Fruit fly (Drosophila melanogaster) whole organism, embryonic: ENCODE measurements around the gene Ak3.

Experiments
- Ada2b ChIP-seq: fragments of 200-800 bp; sonication (Bioruptor generic); IDR thresholded peaks from 2 replicates; pipeline ENCODE4 v1.3.6; 2022; ENCODE audit warnings: missing biosample characterization, missing genetic modification characterization
- Asciz ChIP-seq: fragments of 200-800 bp; sonication (Bioruptor generic); optimal IDR thresholded peaks from 2 replicates; lab custom pipeline; 2017; ENCODE audit warnings: missing biosample characterization, mild to moderate bottlenecking, missing genetic modification characterization, missing genetic modification reagents
- CG10147 ChIP-seq: fragments of 200-800 bp; sonication (Bioruptor generic); optimal IDR thresholded peaks from 2 replicates; lab custom pipeline; 2019; ENCODE audit warnings: missing biosample characterization, mild to moderate bottlenecking, missing genetic modification characterization, moderate library complexity
- CG10462 ChIP-seq: fragments of 200-800 bp; sonication (Bioruptor generic); optimal IDR thresholded peaks from 2 replicates; lab custom pipeline; 2016; ENCODE audit warnings: missing biosample characterization, missing genetic modification characterization
- CG14050 ChIP-seq: fragments of 200-800 bp; sonication (Bioruptor generic); IDR thresholded peaks from 3 replicates; pipeline ENCODE4 v1.3.6; 2022; ENCODE audit warnings: missing biosample characterization, missing genetic modification characterization
- CG15011 ChIP-seq: fragments of 200-800 bp; sonication (Bioruptor generic); optimal IDR thresholded peaks from 3 replicates; lab custom pipeline; 2018; ENCODE audit warnings: missing biosample characterization, mild to moderate bottlenecking, missing genetic modification characterization
- CG1603 ChIP-seq: fragments of 200-800 bp; sonication (Bioruptor generic); optimal IDR thresholded peaks from 2 replicates; lab custom pipeline; 2019; ENCODE audit warnings: missing biosample characterization, mild to moderate bottlenecking, missing genetic modification characterization, moderate library complexity
- CG2116 ChIP-seq: fragments of 200-800 bp; sonication (Bioruptor generic); optimal IDR thresholded peaks from 3 replicates; lab custom pipeline; 2018; ENCODE audit warnings: missing biosample characterization, mild to moderate bottlenecking, missing genetic modification characterization
- CG3163 ChIP-seq: fragments of 200-800 bp; sonication (Bioruptor generic); optimal IDR thresholded peaks from 3 replicates; lab custom pipeline; 2016; ENCODE audit warnings: missing biosample characterization, missing genetic modification characterization
- CG3407 ChIP-seq: fragments of 200-800 bp; sonication (Bioruptor generic); optimal IDR thresholded peaks from 2 replicates; lab custom pipeline; 2018; ENCODE audit warnings: missing biosample characterization, mild to moderate bottlenecking, missing genetic modification characterization
- CG4328 ChIP-seq: fragments of 200-800 bp; sonication (Bioruptor generic); optimal IDR thresholded peaks from 3 replicates; lab custom pipeline; 2017; ENCODE audit warnings: missing biosample characterization, missing genetic modification reagents, missing genetic modification characterization
- CG4617 ChIP-seq: fragments of 200-800 bp; sonication (Bioruptor generic); optimal IDR thresholded peaks from 3 replicates; lab custom pipeline; 2016; ENCODE audit warnings: missing biosample characterization, missing genetic modification characterization, borderline replicate concordance
- CG6175 ChIP-seq: fragments of 200-800 bp; sonication (Bioruptor generic); IDR thresholded peaks from 3 replicates; pipeline ENCODE4 v1.3.6; 2022; ENCODE audit warnings: missing biosample characterization, missing genetic modification characterization
- CG7963 ChIP-seq: fragments of 200-800 bp; sonication (Bioruptor generic); IDR thresholded peaks from 3 replicates; pipeline ENCODE4 v1.3.6; 2022; ENCODE audit warnings: missing biosample characterization, missing genetic modification characterization; ENCODE audit not compliant: partially characterized antibody
- CG8290 ChIP-seq, 3 experiments: fragments of 200-800 bp; sonication (Bioruptor generic); optimal IDR thresholded peaks; 2 replicates each; lab custom pipeline; 2016 to 2019; ENCODE audit warnings: missing biosample characterization in 3 of 3, missing genetic modification characterization in 3 of 3, mild to moderate bottlenecking in 2 of 3, moderate library complexity in 1 of 3
- CG9215 ChIP-seq: fragments of 200-800 bp; sonication (Bioruptor generic); IDR thresholded peaks from 2 replicates; pipeline ENCODE4 v1.3.6; 2022; ENCODE audit warnings: missing biosample characterization, missing genetic modification characterization
- CG9609 ChIP-seq: fragments of 200-800 bp; sonication (Bioruptor generic); optimal IDR thresholded peaks from 3 replicates; lab custom pipeline; 2016; ENCODE audit warnings: missing biosample characterization, missing genetic modification characterization
- CG9932 ChIP-seq: fragments of 200-800 bp; sonication (Bioruptor generic); IDR thresholded peaks from 2 replicates; pipeline ENCODE4 v1.3.6; 2022; ENCODE audit warnings: missing biosample characterization, missing genetic modification characterization
- Chrac-16 ChIP-seq: fragments of 200-800 bp; sonication (Bioruptor generic); optimal IDR thresholded peaks from 3 replicates; lab custom pipeline; 2016; ENCODE audit warnings: missing biosample characterization, missing genetic modification characterization
- Dip3 ChIP-seq: fragments of 200-800 bp; sonication (Bioruptor generic); optimal IDR thresholded peaks from 3 replicates; lab custom pipeline; 2016; ENCODE audit warnings: missing biosample characterization, missing genetic modification characterization
- Dll ChIP-seq: fragments of 200-800 bp; sonication (Bioruptor generic); IDR thresholded peaks from 4 replicates; pipeline ENCODE4 v1.3.6; 2022; ENCODE audit warnings: missing biosample characterization, missing genetic modification characterization; ENCODE audit not compliant: partially characterized antibody
- GATAe ChIP-seq: fragments of 200-800 bp; sonication (Bioruptor generic); conservative IDR thresholded peaks from 2 replicates; pipeline ENCODE4 v1.3.6; 2022; ENCODE audit warnings: missing biosample characterization, missing genetic modification characterization
- H2.0 ChIP-seq: fragments of 200-800 bp; sonication (Bioruptor generic); IDR thresholded peaks from 2 replicates; pipeline ENCODE4 v1.3.6; 2022; ENCODE audit warnings: missing biosample characterization, missing genetic modification characterization
- HLH54F ChIP-seq: fragments of 200-800 bp; sonication (Bioruptor generic); optimal IDR thresholded peaks from 3 replicates; lab custom pipeline; 2016; ENCODE audit warnings: missing biosample characterization, missing genetic modification characterization
- Mad ChIP-seq: fragments of 200-800 bp; sonication (Bioruptor generic); optimal IDR thresholded peaks from 2 replicates; lab custom pipeline; 2016; ENCODE audit warnings: missing biosample characterization, missing genetic modification characterization
- Nf-YC ChIP-seq: fragments of 200-800 bp; optimal IDR thresholded peaks from 3 replicates; lab custom pipeline; 2019; ENCODE audit warnings: missing biosample characterization, mild to moderate bottlenecking, missing genetic modification characterization, moderate library complexity
- Sry-δ ChIP-seq: fragments of 200-800 bp; sonication (Bioruptor generic); optimal IDR thresholded peaks from 2 replicates; lab custom pipeline; 2016; ENCODE audit warnings: missing biosample characterization, missing genetic modification characterization
- ase ChIP-seq: fragments of 200-800 bp; sonication (Bioruptor generic); IDR thresholded peaks from 3 replicates; pipeline ENCODE4 v1.3.6; 2022; ENCODE audit warnings: missing biosample characterization, missing genetic modification characterization
- bsh ChIP-seq, 2 experiments: fragments of 200-800 bp; sonication (Bioruptor generic); optimal IDR thresholded peaks; 2 replicates each; lab custom pipeline; 2017 to 2018; ENCODE audit warnings: mild to moderate bottlenecking in 2 of 2, missing biosample characterization in 2 of 2, missing genetic modification characterization in 2 of 2, moderate library complexity in 1 of 2
- caup ChIP-seq: fragments of 200-800 bp; sonication (Bioruptor generic); optimal IDR thresholded peaks from 3 replicates; lab custom pipeline; 2017; ENCODE audit warnings: missing biosample characterization, mild to moderate bottlenecking, missing genetic modification characterization, moderate library complexity; ENCODE audit not compliant: severe bottlenecking
- chm ChIP-seq: fragments of 200-800 bp; sonication (Bioruptor generic); IDR thresholded peaks from 2 replicates; pipeline ENCODE4 v1.3.6; 2022; ENCODE audit warnings: missing biosample characterization, missing genetic modification characterization
- cwo ChIP-seq: fragments of 200-800 bp; sonication (Bioruptor generic); optimal IDR thresholded peaks from 3 replicates; lab custom pipeline; 2017; ENCODE audit warnings: missing biosample characterization, missing genetic modification characterization, mild to moderate bottlenecking, moderate library complexity, missing genetic modification reagents
- dan ChIP-seq: fragments of 200-800 bp; sonication (Bioruptor generic); IDR thresholded peaks from 2 replicates; pipeline ENCODE4 v1.3.6; 2022; ENCODE audit warnings: missing biosample characterization, missing genetic modification characterization
- dpn ChIP-seq, 2 experiments: fragments of 200-800 bp; sonication (Bioruptor generic); optimal IDR thresholded peaks; 3 replicates each; lab custom pipeline; 2016; ENCODE audit warnings: missing biosample characterization in 2 of 2, missing genetic modification characterization in 2 of 2
- en ChIP-seq: fragments of 200-800 bp; sonication (Bioruptor generic); optimal IDR thresholded peaks from 2 replicates; lab custom pipeline; 2016; ENCODE audit warnings: missing biosample characterization, missing genetic modification characterization
- hkb ChIP-seq, 2 experiments: fragments of 200-800 bp in 1 of 2; fragments of >200 bp in 1 of 2; sonication (Bioruptor generic) in 1 of 2; IDR thresholded peaks in 1 of 2; optimal IDR thresholded peaks in 1 of 2; 2 replicates each; pipeline versions ENCODE4 v1.3.6 to Lab custom; 2017 to 2022; ENCODE audit warnings: missing biosample characterization in 1 of 2, missing genetic modification characterization in 1 of 2
- inv ChIP-seq: fragments of 200-800 bp; sonication (Bioruptor generic); IDR thresholded peaks from 2 replicates; pipeline ENCODE4 v1.3.6; 2022; ENCODE audit warnings: missing biosample characterization, missing genetic modification characterization; ENCODE audit not compliant: partially characterized antibody
- kni ChIP-seq: fragments of 200-800 bp; sonication (Bioruptor generic); optimal IDR thresholded peaks from 3 replicates; lab custom pipeline; 2017; ENCODE audit warnings: mild to moderate bottlenecking, missing biosample characterization, missing genetic modification reagents, missing genetic modification characterization
- knrl ChIP-seq: fragments of 200-800 bp; sonication (Bioruptor generic); IDR thresholded peaks from 3 replicates; pipeline ENCODE4 v1.3.6; 2022; ENCODE audit warnings: missing biosample characterization, missing genetic modification characterization; ENCODE audit not compliant: partially characterized antibody
- nmo ChIP-seq: fragments of 200-800 bp; sonication (Bioruptor generic); optimal IDR thresholded peaks from 2 replicates; lab custom pipeline; 2018; ENCODE audit warnings: missing biosample characterization, mild to moderate bottlenecking, missing genetic modification characterization, moderate library complexity
- pros ChIP-seq: fragments of 200-800 bp; sonication (Bioruptor generic); optimal IDR thresholded peaks from 3 replicates; lab custom pipeline; 2019; ENCODE audit warnings: missing biosample characterization, mild to moderate bottlenecking, missing genetic modification characterization, moderate library complexity
- psq ChIP-seq: fragments of 200-800 bp; sonication (Bioruptor generic); optimal IDR thresholded peaks from 2 replicates; lab custom pipeline; 2017; ENCODE audit warnings: missing biosample characterization, missing genetic modification characterization
- run ChIP-seq: fragments of 200-800 bp; sonication (Bioruptor generic); optimal IDR thresholded peaks from 3 replicates; lab custom pipeline; 2018; ENCODE audit warnings: missing biosample characterization, mild to moderate bottlenecking, missing genetic modification characterization
- schlank ChIP-seq: fragments of 200-800 bp; sonication (Bioruptor generic); optimal IDR thresholded peaks from 2 replicates; lab custom pipeline; 2018; ENCODE audit warnings: missing biosample characterization, mild to moderate bottlenecking, missing genetic modification characterization
- sens ChIP-seq: fragments of 200-800 bp; sonication (Bioruptor generic); peaks from one replicate; lab custom pipeline; 2016; ENCODE audit warnings: missing biosample characterization, missing genetic modification characterization
- tll ChIP-seq, 2 experiments: fragments of 200-800 bp in 1 of 2; fragments of >200 bp in 1 of 2; sonication (Bioruptor generic) in 1 of 2; optimal IDR thresholded peaks; 2 replicates each; lab custom pipeline; 2017 to 2019; ENCODE audit warnings: missing biosample characterization in 2 of 2, missing genetic modification characterization in 2 of 2, mild to moderate bottlenecking in 1 of 2, moderate library complexity in 1 of 2
- unc-4 ChIP-seq: fragments of 200-800 bp; sonication (Bioruptor generic); IDR thresholded peaks from 2 replicates; pipeline ENCODE4 v1.3.6; 2022; ENCODE audit warnings: missing biosample characterization, missing genetic modification characterization; ENCODE audit not compliant: partially characterized antibody
- vvl ChIP-seq: fragments of 200-800 bp; sonication (Bioruptor generic); IDR thresholded peaks from 2 replicates; pipeline ENCODE4 v1.3.6; 2022; ENCODE audit warnings: missing biosample characterization, missing genetic modification characterization
- yki ChIP-seq: fragments of >200 bp; optimal IDR thresholded peaks from 3 replicates; lab custom pipeline; 2018

Gene Ak3

dm6 chr3R:10893327-10893726 lies 3.9 kb upstream of the Ak3 start, which contains the start of gene CG6621 (continued):
- TF ChIP-seq knrl (GFP tag; lab: Robert Waterston, UW): peak; percentile 69
- TF ChIP-seq CG2116 (GFP tag; lab: Kevin White, UChicago): peak; percentile 52
- TF ChIP-seq ase (GFP tag; lab: Robert Waterston, UW): no peak
- peak; percentile 54 for TF ChIP-seq unc-4
- TF ChIP-seq CG14050: no peak
- TF ChIP-seq Mad (GFP tag; lab: Kevin White, UChicago): peak; percentile 40
- peak; percentile 13 for TF ChIP-seq CG10147 (GFP tag; lab: Kevin White, UChicago)
- TF ChIP-seq CG15011 (GFP tag; lab: Kevin White, UChicago): no peak
- TF ChIP-seq HLH54F: peak; percentile 10
- TF ChIP-seq yki: no peak
- no peak for TF ChIP-seq kni (GFP tag; lab: Kevin White, UChicago)
- TF ChIP-seq CG8290 (GFP tag; optimal IDR thresholded peaks at IDR 0.05; lab: Kevin White, UChicago): peak; percentile 24
- TF ChIP-seq CG8290 (tag; optimal IDR thresholded peaks at IDR 0.05; lab: Kevin White, UChicago): peak in 1 of 2 experiments; percentile 62
- TF ChIP-seq Ada2b (GFP tag; lab: Robert Waterston, UW): no peak
- TF ChIP-seq cwo (GFP tag; lab: Kevin White, UChicago): no peak
- TF ChIP-seq Asciz (GFP tag; lab: Kevin White, UChicago): no peak
- TF ChIP-seq nmo (GFP tag; lab: Kevin White, UChicago): peak; percentile 75
- TF ChIP-seq caup (GFP tag; lab: Kevin White, UChicago): no peak
- TF ChIP-seq CG10462 (GFP tag; lab: Kevin White, UChicago): no peak
- TF ChIP-seq inv (GFP tag; lab: Robert Waterston, UW): peak; percentile 51; the same call in 1 of the 2 replicates
- peak; percentile 69 for TF ChIP-seq Sry-δ
- TF ChIP-seq CG4617 (GFP tag; lab: Kevin White, UChicago): peak; percentile 85
- TF ChIP-seq Chrac-16: no peak
- TF ChIP-seq H2.0 (GFP tag; lab: Robert Waterston, UW): no peak
- no peak for TF ChIP-seq pros (GFP tag; lab: Kevin White, UChicago)
- TF ChIP-seq CG4328 (GFP tag; lab: Kevin White, UChicago): no peak
- TF ChIP-seq CG1603 (tag; lab: Kevin White, UChicago): peak; percentile 88
- TF ChIP-seq run (tag; lab: Kevin White, UChicago): no peak
- peak; percentile 28 for TF ChIP-seq hkb (optimal IDR thresholded peaks at IDR 0.05; lab: Kevin White, UChicago)
- TF ChIP-seq hkb (GFP tag; IDR thresholded peaks at IDR 0.05; lab: Robert Waterston, UW): no peak
- peak; percentile 42; the same call in 1 of the 2 replicates for TF ChIP-seq vvl (GFP tag; lab: Robert Waterston, UW)
- no peak for TF ChIP-seq CG9215 (GFP tag; lab: Robert Waterston, UW)
- peak; percentile 47; the same call in 1 of the 4 replicates for TF ChIP-seq Dll (GFP tag; lab: Robert Waterston, UW)
- peak in 1 of 2 experiments; percentile 10 for TF ChIP-seq dpn (GFP tag; optimal IDR thresholded peaks at IDR 0.05; lab: Kevin White, UChicago)
- peak; percentile 89 for TF ChIP-seq sens
- TF ChIP-seq CG7963 (GFP tag; lab: Robert Waterston, UW): 0 out of 3 replicates have a peak, but pooled peaks have one; percentile 43
- TF ChIP-seq Nf-YC (tag; lab: Kevin White, UChicago): no peak
- TF ChIP-seq GATAe (GFP tag; lab: Robert Waterston, UW): no peak
- peak; percentile 11 for TF ChIP-seq CG3163 (GFP tag; lab: Kevin White, UChicago)
- TF ChIP-seq CG3407 (GFP tag; lab: Kevin White, UChicago): no peak
- TF ChIP-seq bsh (GFP tag; optimal IDR thresholded peaks at IDR 0.05; lab: Kevin White, UChicago): no peak
- TF ChIP-seq CG6175 (GFP tag; lab: Robert Waterston, UW): no peak
- TF ChIP-seq tll (GFP tag; optimal IDR thresholded peaks at IDR 0.05; lab: Kevin White, UChicago): no peak
- no peak for TF ChIP-seq dan (GFP tag; lab: Robert Waterston, UW)
- peak; percentile 48; the same call in 1 of the 2 replicates for TF ChIP-seq CG9932 (GFP tag; lab: Robert Waterston, UW)
- no peak for TF ChIP-seq en (GFP tag; lab: Kevin White, UChicago)
- TF ChIP-seq Dip3 (GFP tag; lab: Kevin White, UChicago): no peak
- no peak for TF ChIP-seq chm (GFP tag; lab: Robert Waterston, UW)
- peak; percentile 56 for TF ChIP-seq CG9609
- TF ChIP-seq schlank (tag; lab: Kevin White, UChicago): no peak
- TF ChIP-seq psq: no peak
